Worm (Caenorhabditis elegans) whole organism, L4 larva: ENCODE measurements around the gene plg-1.

Experiments
- F37D6.2 ChIP-seq: sonication (generic microtip); optimal IDR thresholded peaks from 2 replicates; lab custom pipeline; 2016; ENCODE audit warnings: mild to moderate bottlenecking, missing genetic modification characterization, missing compliant biosample characterization
- F44E2.7 ChIP-seq: fragments of 200-800 bp; sonication (Bioruptor generic); IDR thresholded peaks from 2 replicates; pipeline ENCODE4 v2.1.2; 2022; ENCODE audit warnings: missing genetic modification characterization, missing compliant biosample characterization
- R02D3.7 ChIP-seq: fragments of 150-350 bp; sonication (generic microtip); optimal IDR thresholded peaks from 3 replicates; lab custom pipeline; 2014; ENCODE audit warnings: missing biosample characterization, missing genetic modification characterization
- T26A8.4 ChIP-seq: fragments of 200-800 bp; sonication (Bioruptor generic); IDR thresholded peaks from 2 replicates; pipeline ENCODE4 v1.3.6; 2022; ENCODE audit warnings: missing genetic modification characterization, missing compliant biosample characterization
- Y105C5A.15 ChIP-seq: fragments of 200-800 bp; sonication (Bioruptor generic); IDR thresholded peaks from 2 replicates; pipeline ENCODE4 v1.3.6; 2022; ENCODE audit warnings: missing genetic modification characterization, missing compliant biosample characterization
- Y48G9A.11 ChIP-seq: fragments of 200-800 bp; sonication (Bioruptor generic); IDR thresholded peaks from 2 replicates; pipeline ENCODE4 v1.3.6; 2022; ENCODE audit warnings: missing genetic modification reagents, missing genetic modification characterization, missing compliant biosample characterization
- ZK337.2 ChIP-seq: fragments of 200-800 bp; sonication (Bioruptor generic); IDR thresholded peaks from 2 replicates; pipeline ENCODE4 v1.3.6; 2022; ENCODE audit warnings: missing genetic modification reagents, missing genetic modification characterization, missing compliant biosample characterization
- ZK546.5 ChIP-seq, 2 experiments: sonication (generic microtip); optimal IDR thresholded peaks; 2 replicates each; lab custom pipeline; 2017; ENCODE audit warnings: missing biosample characterization in 2 of 2, missing genetic modification characterization in 2 of 2
- aha-1 ChIP-seq: fragments of 150-350 bp; peaks from one replicate; lab custom pipeline; 2014; ENCODE audit warnings: missing biosample characterization, missing genetic modification characterization
- aly-2 ChIP-seq: sonication (generic microtip); optimal IDR thresholded peaks from 2 replicates; lab custom pipeline; 2018; ENCODE audit warnings: missing biosample characterization, missing genetic modification characterization
- ama-1 ChIP-seq: fragments of 150-350 bp; optimal IDR thresholded peaks from 2 replicates; lab custom pipeline; 2014; ENCODE audit warnings: inconsistent platforms, mixed read lengths
- attf-4 ChIP-seq: sonication (generic microtip); optimal IDR thresholded peaks from 3 replicates; lab custom pipeline; 2017; ENCODE audit warnings: missing biosample characterization, missing genetic modification characterization
- ceh-32 ChIP-seq: sonication (generic microtip); optimal IDR thresholded peaks from 2 replicates; lab custom pipeline; 2016; ENCODE audit warnings: mild to moderate bottlenecking, missing genetic modification characterization, missing compliant biosample characterization; ENCODE audit not compliant: poor library complexity
- ceh-44 ChIP-seq: fragments of 200-800 bp; sonication (Bioruptor generic); IDR thresholded peaks from 2 replicates; pipeline ENCODE4 v1.3.6; 2022; ENCODE audit warnings: missing genetic modification reagents, missing genetic modification characterization, missing compliant biosample characterization
- ceh-62 ChIP-seq: sonication (generic microtip); optimal IDR thresholded peaks from 2 replicates; lab custom pipeline; 2017; ENCODE audit warnings: missing biosample characterization, missing genetic modification characterization
- ces-1 ChIP-seq: fragments of 150-350 bp; sonication (generic microtip); optimal IDR thresholded peaks from 4 replicates; lab custom pipeline; 2014; ENCODE audit warnings: missing biosample characterization, missing genetic modification reagents, missing genetic modification characterization
- daf-16 ChIP-seq, 3 experiments: sonication (generic microtip); optimal IDR thresholded peaks; 2 replicates each; lab custom pipeline; 2016 to 2017; ENCODE audit warnings: missing genetic modification characterization in 3 of 3, missing genetic modification reagents in 3 of 3, mild to moderate bottlenecking in 2 of 3, missing compliant biosample characterization in 2 of 3, missing biosample characterization in 1 of 3, moderate library complexity in 1 of 3
- daf-19 ChIP-seq: fragments of 200-800 bp; sonication (Bioruptor generic); conservative IDR thresholded peaks from 2 replicates; pipeline ENCODE4 v1.3.6; 2022; ENCODE audit warnings: missing genetic modification characterization, missing compliant biosample characterization
- daf-8 ChIP-seq: fragments of 200-800 bp; sonication (Bioruptor generic); IDR thresholded peaks from 2 replicates; pipeline ENCODE4 v1.3.6; 2022; ENCODE audit warnings: missing genetic modification characterization, missing compliant biosample characterization
- duxl-1 ChIP-seq: sonication (generic microtip); optimal IDR thresholded peaks from 2 replicates; lab custom pipeline; 2016; ENCODE audit warnings: mild to moderate bottlenecking, missing genetic modification characterization, moderate library complexity, missing compliant biosample characterization; ENCODE audit not compliant: poor library complexity
- fos-1 ChIP-seq: fragments of 150-350 bp; optimal IDR thresholded peaks from 2 replicates; lab custom pipeline; 2014; ENCODE audit warnings: missing biosample characterization, missing genetic modification characterization
- gei-8 ChIP-seq: fragments of 200-800 bp; sonication (Bioruptor generic); optimal IDR thresholded peaks from 2 replicates; lab custom pipeline; 2018; ENCODE audit warnings: mild to moderate bottlenecking, missing genetic modification characterization, missing compliant biosample characterization
- hif-1 ChIP-seq, 2 experiments: sonication (generic microtip); optimal IDR thresholded peaks; 2 replicates each; lab custom pipeline; 2016 to 2017; ENCODE audit warnings: missing compliant biosample characterization in 2 of 2, missing genetic modification characterization in 2 of 2, missing genetic modification reagents in 2 of 2, missing genotype in 2 of 2, mild to moderate bottlenecking in 1 of 2
- hlh-30 ChIP-seq: sonication (generic microtip); optimal IDR thresholded peaks from 2 replicates; lab custom pipeline; 2017; ENCODE audit warnings: antibody characterized with exemption, mild to moderate bottlenecking, missing genetic modification characterization, missing compliant biosample characterization; ENCODE audit not compliant: insufficient read depth
- hmg-1.1 ChIP-seq: fragments of 200-800 bp; sonication (Bioruptor generic); IDR thresholded peaks from 2 replicates; pipeline ENCODE4 v1.3.6; 2022; ENCODE audit warnings: missing genetic modification reagents, missing genetic modification characterization, missing compliant biosample characterization
- lim-7 ChIP-seq: fragments of 200-800 bp; sonication (Bioruptor generic); IDR thresholded peaks from 2 replicates; pipeline ENCODE4 v1.3.6; 2022; ENCODE audit warnings: missing genetic modification characterization, missing compliant biosample characterization
- lin-29 ChIP-seq: fragments of 200-800 bp; sonication (Bioruptor generic); IDR thresholded peaks from 2 replicates; pipeline ENCODE4 v1.3.6; 2022; ENCODE audit warnings: missing genetic modification reagents, missing genetic modification characterization, missing compliant biosample characterization
- lin-39 ChIP-seq: fragments of 150-350 bp; optimal IDR thresholded peaks from 2 replicates; lab custom pipeline; 2014; ENCODE audit warnings: missing biosample characterization, missing genetic modification reagents, missing genetic modification characterization
- lir-3 ChIP-seq: sonication (generic microtip); optimal IDR thresholded peaks from 2 replicates; lab custom pipeline; 2016; ENCODE audit warnings: mild to moderate bottlenecking, missing genetic modification characterization, missing compliant biosample characterization
- lsy-2 ChIP-seq, 2 experiments: fragments of 150-350 bp in 1 of 2; sonication (generic microtip) in 1 of 2; optimal IDR thresholded peaks; 2 replicates each; lab custom pipeline; 2014 to 2017; ENCODE audit warnings: missing biosample characterization in 2 of 2, missing genetic modification characterization in 2 of 2
- mdt-29 ChIP-seq: fragments of 200-800 bp; sonication (Bioruptor generic); IDR thresholded peaks from 2 replicates; pipeline ENCODE4 v1.3.6; 2022; ENCODE audit warnings: missing genetic modification reagents, missing genetic modification characterization, missing compliant biosample characterization
- mep-1 ChIP-seq: fragments of 150-350 bp; sonication (generic microtip); optimal IDR thresholded peaks from 3 replicates; lab custom pipeline; 2014; ENCODE audit warnings: missing biosample characterization, missing genetic modification characterization
- nhr-11 ChIP-seq: fragments of 150-350 bp; optimal IDR thresholded peaks from 2 replicates; lab custom pipeline; 2014; ENCODE audit warnings: missing biosample characterization, missing genetic modification characterization
- nhr-237 ChIP-seq: sonication (generic microtip); optimal IDR thresholded peaks from 2 replicates; lab custom pipeline; 2017; ENCODE audit warnings: missing biosample characterization, missing genetic modification characterization
- nhr-28 ChIP-seq: fragments of 150-350 bp; optimal IDR thresholded peaks from 2 replicates; lab custom pipeline; 2014; ENCODE audit warnings: missing biosample characterization, missing genetic modification characterization
- nhr-77 ChIP-seq: fragments of 150-350 bp; optimal IDR thresholded peaks from 2 replicates; lab custom pipeline; 2014; ENCODE audit warnings: missing biosample characterization, missing genetic modification characterization
- pha-4 ChIP-seq, 2 experiments: fragments of 150-350 bp in 1 of 2; fragments of 200-800 bp in 1 of 2; sonication (Bioruptor generic) in 1 of 2; IDR thresholded peaks in 1 of 2; optimal IDR thresholded peaks in 1 of 2; 2 replicates each; pipeline versions ENCODE4 v1.3.6 to Lab custom; 2014 to 2022; ENCODE audit warnings: missing genetic modification characterization in 2 of 2, missing genetic modification reagents in 2 of 2, missing biosample characterization in 1 of 2, missing compliant biosample characterization in 1 of 2
- php-3 ChIP-seq: fragments of 200-800 bp; sonication (Bioruptor generic); IDR thresholded peaks from 2 replicates; pipeline ENCODE4 v1.3.6; 2022; ENCODE audit warnings: missing genetic modification reagents, missing genetic modification characterization, missing compliant biosample characterization
- saeg-2 ChIP-seq: fragments of 200-800 bp; sonication (Bioruptor generic); IDR thresholded peaks from 2 replicates; pipeline ENCODE4 v1.3.6; 2022; ENCODE audit warnings: missing genetic modification reagents, missing genetic modification characterization, missing compliant biosample characterization
- skn-1 ChIP-seq: fragments of 150-350 bp; optimal IDR thresholded peaks from 2 replicates; lab custom pipeline; 2014; ENCODE audit warnings: missing biosample characterization, missing genetic modification characterization
- snpc-4 ChIP-seq: fragments of 150-350 bp; optimal IDR thresholded peaks from 2 replicates; lab custom pipeline; 2014; ENCODE audit warnings: missing biosample characterization, missing genetic modification characterization
- spr-1 ChIP-seq: sonication (generic microtip); optimal IDR thresholded peaks from 2 replicates; lab custom pipeline; 2016; ENCODE audit warnings: mild to moderate bottlenecking, missing genetic modification characterization, missing compliant biosample characterization
- unc-130 ChIP-seq: sonication (generic microtip); optimal IDR thresholded peaks from 2 replicates; lab custom pipeline; 2016; ENCODE audit warnings: missing genetic modification reagents, missing genetic modification characterization, missing compliant biosample characterization
- zip-2 ChIP-seq: fragments of 150-350 bp; optimal IDR thresholded peaks from 2 replicates; lab custom pipeline; 2014; ENCODE audit warnings: missing biosample characterization, missing genetic modification characterization

The plg-1 gene

DNA sequence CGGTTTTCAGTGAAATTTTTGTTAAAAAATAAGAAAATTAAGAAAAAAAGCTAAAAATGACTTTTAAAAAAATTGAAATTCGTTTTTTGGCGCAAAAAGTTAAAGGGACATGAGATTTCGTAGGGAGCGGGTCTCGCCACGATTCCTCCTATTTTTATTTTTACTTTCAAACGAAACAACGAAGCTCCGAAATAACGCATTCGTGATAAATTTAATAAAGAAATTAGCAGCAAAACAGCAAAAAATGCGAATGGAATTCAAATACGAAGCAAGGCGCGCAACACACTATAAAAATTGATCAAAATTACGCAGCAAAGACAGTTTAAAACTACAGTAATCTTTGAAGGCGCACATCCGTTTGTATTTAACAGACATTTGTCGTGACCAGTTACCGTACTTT, 47.7 kb downstream of the plg-1 start (continued):
- TF ChIP-seq ZK337.2: no peak
- no peak for TF ChIP-seq attf-4 (tag; lab: Kevin White, UChicago)
- no peak for TF ChIP-seq ces-1 (GFP tag; lab: Kevin White, UChicago)
- no peak for TF ChIP-seq aha-1 (tag; lab: Kevin White, UChicago)
- TF ChIP-seq php-3: no peak
- TF ChIP-seq duxl-1 (tag; lab: Kevin White, UChicago): no peak
- no peak for TF ChIP-seq saeg-2 (GFP tag; lab: Robert Waterston, UW)
- TF ChIP-seq ama-1 (lab: Kevin White, UChicago): peak; percentile 19
- TF ChIP-seq T26A8.4 (GFP tag; lab: Robert Waterston, UW): no peak
- TF ChIP-seq mdt-29 (GFP tag; lab: Robert Waterston, UW): no peak
- no peak for TF ChIP-seq gei-8 (GFP tag; lab: Kevin White, UChicago)
- no peak for TF ChIP-seq R02D3.7
- no peak for TF ChIP-seq spr-1 (tag; lab: Kevin White, UChicago)
- TF ChIP-seq nhr-28 (tag; lab: Kevin White, UChicago): no peak
- TF ChIP-seq nhr-11 (tag; lab: Kevin White, UChicago): no peak
- peak in 1 of 2 experiments; percentile 8 for TF ChIP-seq hif-1 (tag; optimal IDR thresholded peaks at IDR 0.05; lab: Kevin White, UChicago)
- TF ChIP-seq daf-19: no peak
- peak; percentile 76 for TF ChIP-seq Y48G9A.11 (GFP tag; lab: Robert Waterston, UW)
- no peak for TF ChIP-seq zip-2 (tag; lab: Kevin White, UChicago)
- peak; percentile 13 for TF ChIP-seq hlh-30 (tag; lab: Kevin White, UChicago)
- TF ChIP-seq lim-7 (GFP tag; lab: Robert Waterston, UW): no peak
- TF ChIP-seq unc-130: no peak
- no peak for TF ChIP-seq snpc-4 (tag; lab: Kevin White, UChicago)
- no peak for TF ChIP-seq skn-1 (tag; lab: Kevin White, UChicago)
- peak in 1 of 2 experiments; percentile 82 for TF ChIP-seq lsy-2 (tag; optimal IDR thresholded peaks at IDR 0.05; lab: Kevin White, UChicago)
- no peak for TF ChIP-seq ceh-44 (GFP tag; lab: Robert Waterston, UW)
- no peak for TF ChIP-seq nhr-77
- no peak for TF ChIP-seq pha-4 (GFP tag; IDR thresholded peaks at IDR 0.05; lab: Robert Waterston, UW)
- TF ChIP-seq pha-4 (tag; optimal IDR thresholded peaks at IDR 0.05; lab: Kevin White, UChicago): no peak
- peak; percentile 1 for TF ChIP-seq mep-1 (tag; lab: Kevin White, UChicago)
- no peak for TF ChIP-seq ceh-32 (tag; lab: Kevin White, UChicago)
- no peak for TF ChIP-seq hmg-1.1 (GFP tag; lab: Robert Waterston, UW)
- no peak for TF ChIP-seq F44E2.7
- peak; percentile 17 for TF ChIP-seq F37D6.2 (tag; lab: Kevin White, UChicago)
- TF ChIP-seq ceh-62 (tag; lab: Kevin White, UChicago): no peak
- no peak for TF ChIP-seq lir-3
- no peak for TF ChIP-seq fos-1 (tag; lab: Kevin White, UChicago)
- TF ChIP-seq lin-29 (GFP tag; lab: Robert Waterston, UW): no peak
- no peak for TF ChIP-seq daf-16 (GFP tag; optimal IDR thresholded peaks at IDR 0.05; lab: Kevin White, UChicago)
- no peak for TF ChIP-seq daf-16 (tag; optimal IDR thresholded peaks at IDR 0.05; lab: Kevin White, UChicago)
- no peak for TF ChIP-seq lin-39
- no peak for TF ChIP-seq ZK546.5 (tag; optimal IDR thresholded peaks at IDR 0.05; lab: Kevin White, UChicago)
- TF ChIP-seq nhr-237 (tag; lab: Kevin White, UChicago): no peak
- TF ChIP-seq Y105C5A.15 (GFP tag; lab: Robert Waterston, UW): no peak
- TF ChIP-seq daf-8 (GFP tag; lab: Robert Waterston, UW): no peak
- no peak for TF ChIP-seq aly-2 (tag; lab: Kevin White, UChicago)
